Worm (Caenorhabditis elegans) whole organism, L2 larva: Measurements from ENCODE around the gene nspd-2.

Source experiments
- R02D3.7 ChIP-seq: fragments of 150-350 bp; optimal IDR thresholded peaks from 2 replicates; lab custom pipeline; 2014; ENCODE audit warnings: missing biosample characterization, missing genetic modification characterization
- blmp-1 ChIP-seq: sonication (generic microtip); optimal IDR thresholded peaks from 2 replicates; lab custom pipeline; 2017; ENCODE audit warnings: missing genetic modification characterization, mild to moderate bottlenecking, missing compliant biosample characterization, antibody characterized with exemption, moderate library complexity; ENCODE audit not compliant: insufficient read depth
- ceh-82 ChIP-seq: fragments of 150-350 bp; optimal IDR thresholded peaks from 2 replicates; lab custom pipeline; 2014; ENCODE audit warnings: missing biosample characterization, missing genetic modification characterization
- egl-27 ChIP-seq: sonication (generic microtip); optimal IDR thresholded peaks from 3 replicates; lab custom pipeline; 2017; ENCODE audit warnings: missing biosample characterization, missing genetic modification reagents, missing genetic modification characterization
- elt-3 ChIP-seq: sonication (generic microtip); optimal IDR thresholded peaks from 2 replicates; lab custom pipeline; 2017; ENCODE audit warnings: missing biosample characterization, missing genetic modification characterization
- lin-11 ChIP-seq: fragments of 150-350 bp; sonication (generic microtip); optimal IDR thresholded peaks from 2 replicates; lab custom pipeline; 2014; ENCODE audit warnings: missing biosample characterization, missing genetic modification characterization, inconsistent platforms, mixed read lengths
- lsy-2 ChIP-seq, 2 experiments: fragments of 150-350 bp in 1 of 2; sonication (generic microtip) in 1 of 2; optimal IDR thresholded peaks; 2 replicates each; lab custom pipeline; 2014 to 2017; ENCODE audit warnings: missing biosample characterization in 2 of 2, missing genetic modification characterization in 2 of 2
- nhr-11 ChIP-seq: fragments of 150-350 bp; optimal IDR thresholded peaks from 2 replicates; lab custom pipeline; 2014; ENCODE audit warnings: missing biosample characterization, missing genetic modification characterization
- nhr-129 ChIP-seq: fragments of 150-350 bp; optimal IDR thresholded peaks from 2 replicates; lab custom pipeline; 2014; ENCODE audit warnings: missing biosample characterization, missing genetic modification characterization
- nhr-23 ChIP-seq: fragments of 150-350 bp; optimal IDR thresholded peaks from 2 replicates; lab custom pipeline; 2014; ENCODE audit warnings: missing biosample characterization, missing genetic modification reagents, missing genetic modification characterization
- snpc-4 ChIP-seq: fragments of 150-350 bp; optimal IDR thresholded peaks from 2 replicates; lab custom pipeline; 2014; ENCODE audit warnings: missing biosample characterization, missing genetic modification characterization
- unc-39 ChIP-seq: fragments of 150-350 bp; optimal IDR thresholded peaks from 2 replicates; lab custom pipeline; 2014; ENCODE audit warnings: missing biosample characterization, missing genetic modification characterization
- unc-62 ChIP-seq: fragments of 150-350 bp; optimal IDR thresholded peaks from 2 replicates; lab custom pipeline; 2014; ENCODE audit warnings: missing biosample characterization, missing genetic modification reagents, missing genetic modification characterization

DNA sequence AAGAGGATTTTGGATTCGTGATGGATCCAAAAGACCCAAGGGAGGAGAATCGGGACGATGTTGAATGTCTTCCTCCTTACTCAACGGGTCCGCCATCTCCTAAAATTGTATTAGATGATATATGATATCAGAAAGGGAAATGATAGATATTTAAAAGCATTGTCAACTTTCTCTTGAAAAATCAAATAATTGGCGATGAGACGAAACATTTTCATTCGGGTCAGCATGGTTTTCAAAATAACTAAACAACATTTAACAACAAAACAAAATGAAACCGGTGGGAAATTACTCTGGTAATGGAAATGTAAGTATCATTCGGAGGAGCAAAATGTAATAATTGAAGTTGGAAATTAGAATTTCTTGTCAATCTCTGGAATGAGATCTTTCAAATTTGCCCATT is 47.4 kb upstream of the nspd-2 start, which contains the start of gene pis-1:
- TF ChIP-seq unc-62 (GFP tag; lab: Kevin White, UChicago), result no peak
- no peak for TF ChIP-seq R02D3.7 (tag; lab: Kevin White, UChicago)
- TF ChIP-seq unc-39 (tag; lab: Kevin White, UChicago), result no peak
- no peak for TF ChIP-seq ceh-82
- no peak for TF ChIP-seq lsy-2 (tag; optimal IDR thresholded peaks at IDR 0.05; lab: Kevin White, UChicago)
- no peak for TF ChIP-seq nhr-129
- no peak for TF ChIP-seq nhr-11
- TF ChIP-seq egl-27, result no peak
- no peak for TF ChIP-seq elt-3 (tag; lab: Kevin White, UChicago)
- no peak for TF ChIP-seq lin-11 (tag; lab: Kevin White, UChicago)
- TF ChIP-seq snpc-4, result no peak
- TF ChIP-seq blmp-1 (tag; lab: Kevin White, UChicago), result no peak
- TF ChIP-seq nhr-23 (tag; lab: Kevin White, UChicago), result no peak
